Fruit fly (Drosophila melanogaster): Measurements from ENCODE around the gene Ten-a.

DNA sequence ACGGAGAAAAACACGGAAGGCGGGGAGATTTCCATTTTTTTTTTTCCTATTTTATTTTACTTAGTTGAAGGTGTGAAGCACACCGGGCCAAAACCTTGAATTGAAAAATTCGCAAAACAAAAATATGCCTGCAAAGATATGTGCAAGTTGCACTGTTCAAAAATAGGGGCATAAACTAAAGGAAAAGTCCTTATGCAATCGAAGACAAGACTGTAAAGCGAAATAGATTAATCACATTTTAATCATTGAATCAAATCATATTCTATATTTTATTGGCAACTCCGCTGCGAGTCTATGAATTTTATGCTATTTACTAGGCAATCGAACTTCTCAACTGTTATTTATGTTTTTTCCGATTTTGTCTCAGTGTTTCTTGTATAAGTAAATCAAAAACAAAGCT is 164.1 kb downstream of the Ten-a start:
- TF ChIP-seq Myc (optimal IDR thresholded peaks at IDR 0.05) (no peak), Sin3A (optimal IDR thresholded peaks at IDR 0.05) (no peak)

All from Kc167 (cell line).